Worm (Caenorhabditis elegans): ENCODE data around the gene F53F4.15.

F53F4.15 gene

DNA sequence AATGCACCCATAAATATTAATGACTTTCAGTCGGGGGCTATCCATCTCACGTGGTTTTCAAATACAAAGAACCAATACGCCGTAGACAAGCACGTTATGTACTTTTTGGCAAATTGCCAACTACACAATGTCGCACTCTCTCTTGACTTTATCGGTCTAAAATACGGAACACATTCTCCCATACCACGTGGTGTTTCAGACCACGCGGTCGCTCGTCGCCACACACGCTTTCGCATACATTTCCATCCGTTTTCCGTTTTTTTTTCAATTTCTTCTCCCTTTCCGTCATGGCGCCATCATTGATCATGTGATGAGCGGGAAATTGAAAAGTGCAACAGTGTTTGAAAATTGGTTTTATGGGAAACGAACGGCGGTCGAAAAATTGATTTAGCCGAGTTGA lies 37.8 kb downstream of the F53F4.15 start:
- 0 out of 2 replicates have a peak, but pooled peaks have one; percentile 48 for TF ChIP-seq klf-2 (GFP tag; conservative IDR thresholded peaks at IDR 0.05)
- no peak for TF ChIP-seq flt-1 (GFP tag; IDR thresholded peaks at IDR 0.05)

ce11 chrV:13659219-13659618 lies 38.4 kb downstream of the F53F4.15 start:
- TF ChIP-seq med-1 (GFP tag; optimal IDR thresholded peaks at IDR 0.05; ENCODE audit: insufficient read depth) (no peak), ztf-29 (GFP tag; IDR thresholded peaks at IDR 0.05) (no peak), ztf-23 (GFP tag; IDR thresholded peaks at IDR 0.05) (no peak), tab-1 (GFP tag; IDR thresholded peaks at IDR 0.05) (no peak), klf-2 (GFP tag; conservative IDR thresholded peaks at IDR 0.05) (no peak), T22C8.4 (GFP tag; IDR thresholded peaks at IDR 0.05) (no peak), ref-1 (GFP tag; conservative IDR thresholded peaks at IDR 0.05) (no peak), flt-1 (GFP tag; IDR thresholded peaks at IDR 0.05) (no peak), cog-1 (tag; optimal IDR thresholded peaks at IDR 0.05) (no peak)

ce11 chrV:13660115-13660514 lies 39.3 kb downstream of the F53F4.15 start:
- TF ChIP-seq ztf-23 (GFP tag; IDR thresholded peaks at IDR 0.05) = no peak
- TF ChIP-seq med-1 (GFP tag; optimal IDR thresholded peaks at IDR 0.05; ENCODE audit: insufficient read depth) = no peak
- TF ChIP-seq klf-2 (GFP tag; conservative IDR thresholded peaks at IDR 0.05) = no peak
- no peak for TF ChIP-seq ref-1 (GFP tag; conservative IDR thresholded peaks at IDR 0.05)
- TF ChIP-seq T22C8.4 (GFP tag; IDR thresholded peaks at IDR 0.05) = no peak
- TF ChIP-seq flt-1 (GFP tag; IDR thresholded peaks at IDR 0.05) = no peak
- no peak for TF ChIP-seq cog-1 (tag; optimal IDR thresholded peaks at IDR 0.05)
- no peak for TF ChIP-seq tab-1 (GFP tag; IDR thresholded peaks at IDR 0.05)
- TF ChIP-seq ztf-29 (GFP tag; IDR thresholded peaks at IDR 0.05) = no peak

DNA sequence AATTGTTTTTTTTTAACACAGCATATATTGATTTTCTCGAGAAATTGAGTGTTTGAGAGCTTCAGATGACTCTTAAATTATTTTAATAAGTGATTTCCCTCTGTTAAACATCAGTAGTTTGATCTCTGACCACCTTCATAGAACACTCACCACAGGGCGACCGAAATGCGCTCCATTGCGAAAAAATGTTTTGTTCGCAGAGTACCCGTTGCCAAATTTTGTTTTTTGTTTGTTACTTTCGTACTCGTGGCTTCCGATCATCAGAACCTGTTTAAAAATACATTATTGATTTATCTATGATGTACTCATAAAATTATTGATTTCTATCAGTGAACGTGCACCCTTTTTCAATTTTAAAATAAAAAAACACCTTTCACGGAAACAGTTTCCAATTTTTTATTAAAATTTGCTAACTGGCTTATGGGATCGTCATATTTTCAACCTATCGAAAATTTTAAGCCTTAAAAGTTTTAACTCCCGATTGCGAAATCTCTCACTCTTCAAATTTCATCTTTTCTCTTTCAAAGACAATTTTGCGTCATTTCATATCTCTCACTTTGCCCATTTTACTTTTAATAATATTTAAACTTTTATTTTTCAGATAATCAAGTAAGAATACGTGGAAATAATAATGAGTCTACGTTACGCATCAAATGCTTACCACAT lies 40.0 kb downstream of the F53F4.15 start, which contains the start of gene letm-1:
Gene letm-1 (plus strand): TSS at position 598 of the 666 bp plus-strand sequence.
- TF ChIP-seq flt-1 (GFP tag; IDR thresholded peaks at IDR 0.05) (no peak), med-1 (GFP tag; optimal IDR thresholded peaks at IDR 0.05; ENCODE audit: insufficient read depth) (no peak), tab-1 (GFP tag; IDR thresholded peaks at IDR 0.05) (no peak), T22C8.4 (GFP tag; IDR thresholded peaks at IDR 0.05) (no peak), ref-1 (GFP tag; conservative IDR thresholded peaks at IDR 0.05) (no peak), klf-2 (GFP tag; conservative IDR thresholded peaks at IDR 0.05) (no peak), cog-1 (tag; optimal IDR thresholded peaks at IDR 0.05) (no peak), ztf-23 (GFP tag; IDR thresholded peaks at IDR 0.05) (no peak), ztf-29 (GFP tag; IDR thresholded peaks at IDR 0.05) (no peak)

- TF ChIP-seq flt-1 (GFP tag; IDR thresholded peaks at IDR 0.05) (no peak), klf-2 (GFP tag; conservative IDR thresholded peaks at IDR 0.05) (no peak), tab-1 (GFP tag; IDR thresholded peaks at IDR 0.05) (no peak), ztf-23 (GFP tag; IDR thresholded peaks at IDR 0.05) (no peak), med-1 (GFP tag; optimal IDR thresholded peaks at IDR 0.05; ENCODE audit: insufficient read depth) (no peak), T22C8.4 (GFP tag; IDR thresholded peaks at IDR 0.05) (no peak), cog-1 (tag; optimal IDR thresholded peaks at IDR 0.05) (no peak), ztf-29 (GFP tag; IDR thresholded peaks at IDR 0.05) (no peak), ref-1 (GFP tag; conservative IDR thresholded peaks at IDR 0.05) (no peak)
These were observed 43.7 kb downstream of the F53F4.15 start for ce11 chrV:13664340-13664916.

DNA sequence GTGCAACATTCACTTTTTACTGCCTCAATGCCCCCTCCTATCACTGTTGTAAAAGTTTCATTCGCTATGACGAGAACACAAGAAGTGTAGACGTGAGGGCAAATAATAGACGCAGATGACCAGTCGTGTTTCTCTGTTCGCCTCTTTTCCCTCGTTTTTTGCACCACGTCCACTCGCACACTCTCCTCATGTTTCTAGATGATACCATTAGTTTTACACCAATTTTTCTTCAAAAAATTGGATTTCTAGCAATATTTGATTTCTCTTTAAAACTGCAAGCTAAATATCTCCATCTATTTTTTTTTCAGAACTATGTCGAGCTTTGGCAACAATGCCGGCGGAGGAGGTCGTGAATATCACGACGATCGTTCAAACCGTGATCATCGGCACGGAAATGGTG lies 44.3 kb downstream of the F53F4.15 start, which contains the start of gene rde-12:
Gene rde-12 (plus strand): TSS at position 301 of the 400 bp plus-strand sequence.
- TF ChIP-seq ref-1 (GFP tag; conservative IDR thresholded peaks at IDR 0.05) (no peak), klf-2 (GFP tag; conservative IDR thresholded peaks at IDR 0.05) (no peak), med-1 (GFP tag; optimal IDR thresholded peaks at IDR 0.05; ENCODE audit: insufficient read depth) (no peak), T22C8.4 (GFP tag; IDR thresholded peaks at IDR 0.05) (no peak), ztf-23 (GFP tag; IDR thresholded peaks at IDR 0.05) (no peak), ztf-29 (GFP tag; IDR thresholded peaks at IDR 0.05) (no peak), flt-1 (GFP tag; IDR thresholded peaks at IDR 0.05) (no peak)

DNA sequence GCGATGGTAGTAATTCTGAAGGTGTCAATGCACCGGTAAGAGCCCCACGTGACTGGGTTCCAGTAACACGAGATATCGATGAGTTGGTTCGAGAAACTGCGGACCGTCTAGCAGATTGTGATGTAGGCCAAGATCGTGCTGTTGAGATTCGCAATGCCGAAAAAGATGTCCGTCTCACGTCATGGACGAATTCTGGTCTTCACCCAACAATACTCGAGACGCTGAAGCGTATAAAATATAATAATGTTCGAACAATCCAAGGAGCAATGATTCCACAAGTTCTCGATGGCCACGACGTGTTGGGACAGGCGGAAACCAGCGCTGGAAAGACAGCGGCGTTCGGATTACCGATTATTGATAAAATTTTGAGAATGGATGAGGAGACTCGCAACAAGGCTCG lies 45.7 kb downstream of the F53F4.15 start:
- TF ChIP-seq med-1 (GFP tag; optimal IDR thresholded peaks at IDR 0.05; ENCODE audit: insufficient read depth) (no peak), ztf-29 (GFP tag; IDR thresholded peaks at IDR 0.05) (no peak), tab-1 (GFP tag; IDR thresholded peaks at IDR 0.05) (no peak), ztf-23 (GFP tag; IDR thresholded peaks at IDR 0.05) (no peak), cog-1 (tag; optimal IDR thresholded peaks at IDR 0.05) (no peak), T22C8.4 (GFP tag; IDR thresholded peaks at IDR 0.05) (no peak), flt-1 (GFP tag; IDR thresholded peaks at IDR 0.05) (no peak), klf-2 (GFP tag; conservative IDR thresholded peaks at IDR 0.05) (no peak), ref-1 (GFP tag; conservative IDR thresholded peaks at IDR 0.05) (no peak)

ce11 chrV:13668337-13668736 lies 47.6 kb downstream of the F53F4.15 start:
- TF ChIP-seq tab-1 (GFP tag; IDR thresholded peaks at IDR 0.05) (0 out of 2 replicates have a peak, but pooled peaks have one; percentile 23), flt-1 (GFP tag; IDR thresholded peaks at IDR 0.05) (peak; percentile 57; the same call in 1 of the 2 replicates), med-1 (GFP tag; optimal IDR thresholded peaks at IDR 0.05; ENCODE audit: insufficient read depth) (no peak), ref-1 (GFP tag; conservative IDR thresholded peaks at IDR 0.05) (no peak), ztf-23 (GFP tag; IDR thresholded peaks at IDR 0.05) (no peak), cog-1 (tag; optimal IDR thresholded peaks at IDR 0.05) (no peak)

- TF ChIP-seq ztf-29 (GFP tag; IDR thresholded peaks at IDR 0.05) = no peak
- no peak for TF ChIP-seq cog-1 (tag; optimal IDR thresholded peaks at IDR 0.05)
- no peak for TF ChIP-seq ref-1 (GFP tag; conservative IDR thresholded peaks at IDR 0.05)
- no peak for TF ChIP-seq klf-2 (GFP tag; conservative IDR thresholded peaks at IDR 0.05)
- no peak for TF ChIP-seq tab-1 (GFP tag; IDR thresholded peaks at IDR 0.05)
- no peak for TF ChIP-seq T22C8.4 (GFP tag; IDR thresholded peaks at IDR 0.05)
- TF ChIP-seq flt-1 (GFP tag; IDR thresholded peaks at IDR 0.05) = no peak
- no peak for TF ChIP-seq med-1 (GFP tag; optimal IDR thresholded peaks at IDR 0.05; ENCODE audit: insufficient read depth)
- TF ChIP-seq ztf-23 (GFP tag; IDR thresholded peaks at IDR 0.05) = no peak
These were observed 48.4 kb downstream of the F53F4.15 start for ce11 chrV:13669170-13669569.

All from whole organism, midembryonic.